Fruit fly (Drosophila melanogaster) whole organism, embryonic: ENCODE results near the gene Sirup.
A peak's percentile ranks its signal among the peaks of the same experiment; 100 is the strongest.

Experiments
- Ada2b ChIP-seq: fragments of 200-800 bp; sonication (Bioruptor generic); IDR thresholded peaks from 2 replicates; pipeline ENCODE4 v1.3.6; 2022; ENCODE audit warnings: missing biosample characterization, missing genetic modification characterization
- BtbVII ChIP-seq: fragments of 200-800 bp; sonication (Bioruptor generic); optimal IDR thresholded peaks from 3 replicates; lab custom pipeline; 2017; ENCODE audit warnings: missing biosample characterization, mild to moderate bottlenecking, missing genetic modification characterization
- CG10654 ChIP-seq: fragments of 200-800 bp; sonication (Bioruptor generic); optimal IDR thresholded peaks from 2 replicates; lab custom pipeline; 2016; ENCODE audit warnings: missing biosample characterization, missing genetic modification characterization
- CG1233 ChIP-seq: fragments of 200-800 bp; sonication (Bioruptor generic); optimal IDR thresholded peaks from 4 replicates; lab custom pipeline; 2018; ENCODE audit warnings: missing biosample characterization, mild to moderate bottlenecking, missing genetic modification characterization
- CG13424 ChIP-seq: fragments of 200-800 bp; sonication (Bioruptor generic); optimal IDR thresholded peaks from 2 replicates; lab custom pipeline; 2019; ENCODE audit warnings: missing biosample characterization, mild to moderate bottlenecking, missing genetic modification characterization, moderate library complexity
- CG15601 ChIP-seq: fragments of 200-800 bp; sonication (Bioruptor generic); optimal IDR thresholded peaks from 3 replicates; lab custom pipeline; 2019; ENCODE audit warnings: missing biosample characterization, mild to moderate bottlenecking, missing genetic modification characterization, moderate library complexity
- CG17361 ChIP-seq: fragments of 200-800 bp; sonication (Bioruptor generic); IDR thresholded peaks from 3 replicates; pipeline ENCODE4 v1.3.6; 2022; ENCODE audit warnings: missing biosample characterization, missing genetic modification characterization
- CG18011 ChIP-seq: fragments of 200-800 bp; sonication (Bioruptor generic); optimal IDR thresholded peaks from 2 replicates; lab custom pipeline; 2017; ENCODE audit warnings: missing biosample characterization, missing genetic modification characterization, mild to moderate bottlenecking, moderate library complexity, missing genotype
- CG2116 ChIP-seq: fragments of 200-800 bp; sonication (Bioruptor generic); optimal IDR thresholded peaks from 3 replicates; lab custom pipeline; 2018; ENCODE audit warnings: missing biosample characterization, mild to moderate bottlenecking, missing genetic modification characterization
- CG31388 ChIP-seq: fragments of 200-800 bp; sonication (Bioruptor generic); optimal IDR thresholded peaks from 2 replicates; lab custom pipeline; 2016; ENCODE audit warnings: missing biosample characterization, missing genetic modification characterization
- CG34422 ChIP-seq: fragments of 200-800 bp; sonication (Bioruptor generic); IDR thresholded peaks from 3 replicates; pipeline ENCODE4 v1.3.6; 2022; ENCODE audit warnings: missing biosample characterization, missing genetic modification characterization
- CG5180 ChIP-seq: fragments of 200-800 bp; sonication (Bioruptor generic); optimal IDR thresholded peaks from 3 replicates; lab custom pipeline; 2017; ENCODE audit warnings: missing biosample characterization, missing genetic modification characterization, mild to moderate bottlenecking, moderate library complexity, missing genetic modification reagents
- CG5953 ChIP-seq: fragments of 200-800 bp; sonication (Bioruptor generic); IDR thresholded peaks from 2 replicates; pipeline ENCODE4 v1.3.6; 2022; ENCODE audit warnings: missing biosample characterization, missing genetic modification characterization
- CG9215 ChIP-seq: fragments of 200-800 bp; sonication (Bioruptor generic); IDR thresholded peaks from 2 replicates; pipeline ENCODE4 v1.3.6; 2022; ENCODE audit warnings: missing biosample characterization, missing genetic modification characterization
- CG9437 ChIP-seq: fragments of 200-800 bp; sonication (Bioruptor generic); optimal IDR thresholded peaks from 2 replicates; lab custom pipeline; 2018; ENCODE audit warnings: missing biosample characterization, mild to moderate bottlenecking, missing genetic modification characterization
- CTCF ChIP-seq: fragments of 200-800 bp; sonication (Bioruptor generic); optimal IDR thresholded peaks from 2 replicates; lab custom pipeline; 2017; ENCODE audit warnings: missing biosample characterization, mild to moderate bottlenecking, missing genetic modification characterization, moderate library complexity
- Dp ChIP-seq: fragments of 200-800 bp; sonication (Bioruptor generic); optimal IDR thresholded peaks from 2 replicates; lab custom pipeline; 2018; ENCODE audit warnings: missing biosample characterization, mild to moderate bottlenecking, missing genetic modification characterization, moderate library complexity
- Elba2 ChIP-seq: fragments of 200-800 bp; sonication (Bioruptor generic); optimal IDR thresholded peaks from 3 replicates; lab custom pipeline; 2016; ENCODE audit warnings: missing biosample characterization, missing genetic modification characterization
- Ets65A ChIP-seq: fragments of 200-800 bp; sonication (Bioruptor generic); peaks from one replicate; lab custom pipeline; 2016; ENCODE audit warnings: missing biosample characterization, missing genetic modification characterization
- HHEX ChIP-seq: fragments of 200-800 bp; sonication (Bioruptor generic); optimal IDR thresholded peaks from 3 replicates; lab custom pipeline; 2017; ENCODE audit warnings: missing biosample characterization, mild to moderate bottlenecking, missing genetic modification characterization, missing genetic modification reagents
- Mrtf ChIP-seq: fragments of 200-800 bp; sonication (Bioruptor generic); IDR thresholded peaks from 3 replicates; pipeline ENCODE4 v1.3.6; 2022; ENCODE audit warnings: missing biosample characterization, missing genetic modification characterization
- Neu2 ChIP-seq: fragments of 200-800 bp; sonication (Bioruptor generic); optimal IDR thresholded peaks from 3 replicates; lab custom pipeline; 2016; ENCODE audit warnings: missing biosample characterization, missing genetic modification characterization, borderline replicate concordance
- Pdp1 ChIP-seq, 2 experiments: fragments of 200-800 bp; sonication (Bioruptor generic); optimal IDR thresholded peaks; 3 replicates each; lab custom pipeline; 2016; ENCODE audit warnings: missing biosample characterization in 2 of 2, missing genetic modification characterization in 2 of 2, mild to moderate bottlenecking in 1 of 2, moderate library complexity in 1 of 2
- Ravus ChIP-seq: fragments of 200-800 bp; sonication (Bioruptor generic); IDR thresholded peaks from 2 replicates; pipeline ENCODE4 v1.3.6; 2022; ENCODE audit warnings: missing biosample characterization, missing genetic modification characterization
- Side ChIP-seq: fragments of 200-800 bp; sonication (Bioruptor generic); optimal IDR thresholded peaks from 2 replicates; lab custom pipeline; 2016; ENCODE audit warnings: missing biosample characterization, missing genetic modification characterization
- Trl ChIP-seq, 3 experiments: fragments of >200 bp in 2 of 3; fragments of 200-800 bp in 1 of 3; sonication (Bioruptor generic) in 1 of 3; optimal IDR thresholded peaks; 2 replicates in 1 of 3; 3 replicates in 2 of 3; lab custom pipeline; 2016 to 2017; ENCODE audit warnings: missing biosample characterization in 1 of 3, missing genetic modification characterization in 1 of 3
- abd-A ChIP-seq: fragments of 200-800 bp; sonication (Bioruptor generic); optimal IDR thresholded peaks from 3 replicates; lab custom pipeline; 2019; ENCODE audit warnings: missing biosample characterization, mild to moderate bottlenecking, missing genetic modification characterization, moderate library complexity
- ato ChIP-seq: fragments of 200-800 bp; sonication (Bioruptor generic); IDR thresholded peaks from 2 replicates; pipeline ENCODE4 v1.3.6; 2022; ENCODE audit warnings: missing biosample characterization, missing genetic modification characterization; ENCODE audit not compliant: partially characterized antibody
- bbx ChIP-seq: fragments of 200-800 bp; sonication (Bioruptor generic); IDR thresholded peaks from 2 replicates; pipeline ENCODE4 v1.3.6; 2022; ENCODE audit warnings: missing biosample characterization, missing genetic modification characterization; ENCODE audit not compliant: partially characterized antibody
- bsh ChIP-seq, 2 experiments: fragments of 200-800 bp; sonication (Bioruptor generic); optimal IDR thresholded peaks; 2 replicates each; lab custom pipeline; 2017 to 2018; ENCODE audit warnings: mild to moderate bottlenecking in 2 of 2, missing biosample characterization in 2 of 2, missing genetic modification characterization in 2 of 2, moderate library complexity in 1 of 2
- btn ChIP-seq: fragments of 200-800 bp; sonication (Bioruptor generic); optimal IDR thresholded peaks from 2 replicates; lab custom pipeline; 2016; ENCODE audit warnings: missing biosample characterization, missing genetic modification characterization
- cad ChIP-seq: fragments of >200 bp; optimal IDR thresholded peaks from 2 replicates; lab custom pipeline; 2017; ENCODE audit warnings: missing biosample characterization, missing genetic modification characterization
- crp ChIP-seq, 2 experiments: fragments of 200-800 bp; sonication (Bioruptor generic); optimal IDR thresholded peaks; 2 replicates in 1 of 2; 3 replicates in 1 of 2; lab custom pipeline; 2017; ENCODE audit warnings: missing biosample characterization in 2 of 2, missing genetic modification characterization in 2 of 2, mild to moderate bottlenecking in 1 of 2, moderate library complexity in 1 of 2
- ewg ChIP-seq: fragments of 200-800 bp; sonication (Bioruptor generic); optimal IDR thresholded peaks from 3 replicates; lab custom pipeline; 2017; ENCODE audit warnings: mild to moderate bottlenecking, missing biosample characterization, missing genetic modification reagents, missing genetic modification characterization
- fd102C ChIP-seq: fragments of 200-800 bp; sonication (Bioruptor generic); optimal IDR thresholded peaks from 2 replicates; lab custom pipeline; 2018; ENCODE audit warnings: missing biosample characterization, mild to moderate bottlenecking, missing genetic modification characterization, moderate library complexity
- fu2 ChIP-seq: fragments of 200-800 bp; sonication (Bioruptor generic); optimal IDR thresholded peaks from 2 replicates; lab custom pipeline; 2016; ENCODE audit warnings: missing biosample characterization, missing genetic modification characterization
- gfzf ChIP-seq: fragments of 200-800 bp; sonication (Bioruptor generic); optimal IDR thresholded peaks from 2 replicates; lab custom pipeline; 2016; ENCODE audit warnings: missing biosample characterization, mild to moderate bottlenecking, missing genetic modification characterization, moderate library complexity
- grn ChIP-seq: fragments of 200-800 bp; sonication (Bioruptor generic); optimal IDR thresholded peaks from 3 replicates; lab custom pipeline; 2017; ENCODE audit warnings: missing biosample characterization, missing genetic modification characterization
- hb ChIP-seq: fragments of 200-800 bp; sonication (Bioruptor generic); IDR thresholded peaks from 3 replicates; pipeline ENCODE4 v1.3.6; 2022; ENCODE audit warnings: missing biosample characterization, missing genetic modification characterization; ENCODE audit not compliant: partially characterized antibody
- jing ChIP-seq: fragments of 200-800 bp; sonication (Bioruptor generic); optimal IDR thresholded peaks from 2 replicates; lab custom pipeline; 2018; ENCODE audit warnings: missing biosample characterization, mild to moderate bottlenecking, missing genetic modification characterization
- knrl ChIP-seq: fragments of 200-800 bp; sonication (Bioruptor generic); IDR thresholded peaks from 3 replicates; pipeline ENCODE4 v1.3.6; 2022; ENCODE audit warnings: missing biosample characterization, missing genetic modification characterization; ENCODE audit not compliant: partially characterized antibody
- nau ChIP-seq: fragments of 200-800 bp; sonication (Bioruptor generic); optimal IDR thresholded peaks from 3 replicates; lab custom pipeline; 2017; ENCODE audit warnings: missing biosample characterization, mild to moderate bottlenecking, missing genetic modification characterization, missing genetic modification reagents
- nmo ChIP-seq: fragments of 200-800 bp; sonication (Bioruptor generic); optimal IDR thresholded peaks from 2 replicates; lab custom pipeline; 2018; ENCODE audit warnings: missing biosample characterization, mild to moderate bottlenecking, missing genetic modification characterization, moderate library complexity
- onecut ChIP-seq: fragments of 200-800 bp; sonication (Bioruptor generic); IDR thresholded peaks from 2 replicates; pipeline ENCODE4 v1.3.6; 2022; ENCODE audit warnings: missing biosample characterization, missing genetic modification characterization
- sim ChIP-seq: fragments of 200-800 bp; sonication (Bioruptor generic); IDR thresholded peaks from 2 replicates; pipeline ENCODE4 v1.3.6; 2022; ENCODE audit warnings: missing biosample characterization, missing genetic modification characterization
- stc ChIP-seq: fragments of 200-800 bp; sonication (Bioruptor generic); IDR thresholded peaks from 2 replicates; pipeline ENCODE4 v1.3.6; 2022; ENCODE audit warnings: missing biosample characterization, missing genetic modification characterization
- stwl ChIP-seq: fragments of 200-800 bp; sonication (Bioruptor generic); optimal IDR thresholded peaks from 3 replicates; lab custom pipeline; 2018; ENCODE audit warnings: missing biosample characterization, mild to moderate bottlenecking, missing genetic modification characterization, moderate library complexity
- tap ChIP-seq: fragments of 200-800 bp; optimal IDR thresholded peaks from 3 replicates; lab custom pipeline; 2019; ENCODE audit warnings: missing biosample characterization, mild to moderate bottlenecking, missing genetic modification characterization, moderate library complexity
- tx ChIP-seq: fragments of 200-800 bp; sonication (Bioruptor generic); optimal IDR thresholded peaks from 2 replicates; lab custom pipeline; 2016; ENCODE audit warnings: missing biosample characterization, missing genetic modification characterization
- vnd ChIP-seq: fragments of 200-800 bp; sonication (Bioruptor generic); IDR thresholded peaks from 3 replicates; pipeline ENCODE4 v1.3.6; 2022; ENCODE audit warnings: missing biosample characterization, missing genetic modification characterization; ENCODE audit not compliant: partially characterized antibody
- vvl ChIP-seq: fragments of 200-800 bp; sonication (Bioruptor generic); IDR thresholded peaks from 2 replicates; pipeline ENCODE4 v1.3.6; 2022; ENCODE audit warnings: missing biosample characterization, missing genetic modification characterization

Gene Sirup

DNA sequence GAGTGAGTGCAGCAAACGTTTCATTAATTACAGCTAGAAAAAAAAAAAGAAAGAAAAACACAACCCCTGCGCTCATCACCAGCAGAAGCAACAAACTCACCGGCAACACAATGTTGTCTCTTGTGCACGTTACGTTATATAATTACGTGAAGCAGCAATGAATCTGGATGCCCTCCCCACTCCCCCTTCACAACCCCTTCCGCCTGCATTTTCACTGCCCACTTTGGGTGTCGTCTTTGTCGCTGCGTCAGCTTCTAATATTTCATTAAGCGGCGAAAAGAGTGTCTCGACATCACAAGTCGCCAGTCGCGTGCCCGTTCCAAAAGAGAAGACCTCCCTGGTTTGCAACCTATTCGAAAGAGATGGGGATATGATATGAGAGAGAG, 32.2 kb upstream of the Sirup start (continued):
- TF ChIP-seq stwl (tag; lab: Kevin White, UChicago) (no peak), Ada2b (GFP tag; lab: Robert Waterston, UW) (no peak), sim (no peak), CG17361 (GFP tag; lab: Robert Waterston, UW) (no peak), CG18011 (no peak), ewg (GFP tag; lab: Kevin White, UChicago) (no peak), CTCF (GFP tag; lab: Kevin White, UChicago) (no peak), btn (GFP tag; lab: Kevin White, UChicago) (no peak), CG5953 (GFP tag; lab: Robert Waterston, UW) (no peak), CG1233 (GFP tag; lab: Kevin White, UChicago) (no peak), vvl (no peak), fd102C (GFP tag; lab: Kevin White, UChicago) (no peak), CG10654 (no peak), Elba2 (GFP tag; lab: Kevin White, UChicago) (no peak), bsh (GFP tag; optimal IDR thresholded peaks at IDR 0.05; lab: Kevin White, UChicago) (no peak), CG13424 (tag; lab: Kevin White, UChicago) (no peak), nau (GFP tag; lab: Kevin White, UChicago) (no peak), CG34422 (GFP tag; lab: Robert Waterston, UW) (0 out of 3 replicates have a peak, but pooled peaks have one; percentile 10), cad (GFP tag; lab: Kevin White, UChicago) (no peak), bbx (GFP tag; lab: Robert Waterston, UW) (no peak), BtbVII (GFP tag; lab: Kevin White, UChicago) (no peak), Trl (optimal IDR thresholded peaks at IDR 0.05; lab: Kevin White, UChicago) (peak in 1 of 2 experiments; percentile 23), Trl (GFP tag; optimal IDR thresholded peaks at IDR 0.05; lab: Kevin White, UChicago) (no peak), Mrtf (GFP tag; lab: Robert Waterston, UW) (no peak), Ravus (GFP tag; lab: Robert Waterston, UW) (no peak), CG5180 (GFP tag; lab: Kevin White, UChicago) (peak; percentile 20), vnd (GFP tag; lab: Robert Waterston, UW) (no peak), jing (GFP tag; lab: Kevin White, UChicago) (no peak), tx (GFP tag; lab: Kevin White, UChicago) (no peak), stc (GFP tag; lab: Robert Waterston, UW) (no peak), abd-A (tag; lab: Kevin White, UChicago) (no peak), HHEX (GFP tag; lab: Kevin White, UChicago) (no peak), Neu2 (no peak), onecut (GFP tag; lab: Robert Waterston, UW) (no peak), crp (GFP tag; optimal IDR thresholded peaks at IDR 0.05; lab: Kevin White, UChicago) (no peak), Dp (GFP tag; lab: Kevin White, UChicago) (no peak), CG15601 (tag; lab: Kevin White, UChicago) (no peak), Pdp1 (GFP tag; optimal IDR thresholded peaks at IDR 0.05; lab: Kevin White, UChicago) (peak in 1 of 2 experiments; percentile 79), CG9215 (GFP tag; lab: Robert Waterston, UW) (no peak), ato (GFP tag; lab: Robert Waterston, UW) (no peak), CG9437 (peak; percentile 74), CG2116 (GFP tag; lab: Kevin White, UChicago) (no peak), gfzf (GFP tag; lab: Kevin White, UChicago) (no peak), Ets65A (GFP tag; lab: Kevin White, UChicago) (no peak), Side (GFP tag; lab: Kevin White, UChicago) (no peak), CG31388 (no peak), knrl (GFP tag; lab: Robert Waterston, UW) (no peak), fu2 (GFP tag; lab: Kevin White, UChicago) (no peak), hb (GFP tag; lab: Robert Waterston, UW) (no peak), nmo (GFP tag; lab: Kevin White, UChicago) (no peak), tap (tag; lab: Kevin White, UChicago) (no peak), grn (GFP tag; lab: Kevin White, UChicago) (no peak)
